Fruit fly (Drosophila melanogaster) whole organism, embryonic: ENCODE data around the gene CCT7.

Source experiments
- ATbp ChIP-seq: fragments of 200-800 bp; sonication (Bioruptor generic); optimal IDR thresholded peaks from 2 replicates; lab custom pipeline; 2017; ENCODE audit warnings: missing biosample characterization, mild to moderate bottlenecking, missing genetic modification characterization, missing genetic modification reagents
- Ada2b ChIP-seq: fragments of 200-800 bp; sonication (Bioruptor generic); IDR thresholded peaks from 2 replicates; pipeline ENCODE4 v1.3.6; 2022; ENCODE audit warnings: missing biosample characterization, missing genetic modification characterization
- Bgb ChIP-seq: fragments of 200-800 bp; sonication (Bioruptor generic); IDR thresholded peaks from 2 replicates; pipeline ENCODE4 v1.3.6; 2022; ENCODE audit warnings: missing biosample characterization, missing genetic modification characterization; ENCODE audit not compliant: partially characterized antibody
- CG12236 ChIP-seq: fragments of 200-800 bp; sonication (Bioruptor generic); optimal IDR thresholded peaks from 2 replicates; lab custom pipeline; 2016; ENCODE audit warnings: missing biosample characterization, missing genetic modification characterization
- CG15601 ChIP-seq: fragments of 200-800 bp; sonication (Bioruptor generic); optimal IDR thresholded peaks from 3 replicates; lab custom pipeline; 2019; ENCODE audit warnings: missing biosample characterization, mild to moderate bottlenecking, missing genetic modification characterization, moderate library complexity
- CG15696 ChIP-seq: fragments of 200-800 bp; sonication (Bioruptor generic); optimal IDR thresholded peaks from 2 replicates; lab custom pipeline; 2019; ENCODE audit warnings: missing biosample characterization, mild to moderate bottlenecking, missing genetic modification characterization, moderate library complexity
- CG31224 ChIP-seq: fragments of 200-800 bp; sonication (Bioruptor generic); IDR thresholded peaks from 2 replicates; pipeline ENCODE4 v1.3.6; 2022; ENCODE audit warnings: missing biosample characterization, missing genetic modification characterization
- CG31441 ChIP-seq: fragments of 200-800 bp; sonication (Bioruptor generic); IDR thresholded peaks from 2 replicates; pipeline ENCODE4 v1.3.6; 2022; ENCODE audit warnings: missing biosample characterization, missing genetic modification characterization
- CG34224 ChIP-seq: fragments of 200-800 bp; sonication (Bioruptor generic); IDR thresholded peaks from 3 replicates; pipeline ENCODE4 v1.3.6; 2022; ENCODE audit warnings: missing biosample characterization, missing genetic modification characterization; ENCODE audit not compliant: partially characterized antibody
- CG3838 ChIP-seq: fragments of 200-800 bp; sonication (Bioruptor generic); optimal IDR thresholded peaks from 3 replicates; lab custom pipeline; 2016; ENCODE audit warnings: missing biosample characterization, missing genetic modification characterization
- CG4617 ChIP-seq: fragments of 200-800 bp; sonication (Bioruptor generic); optimal IDR thresholded peaks from 3 replicates; lab custom pipeline; 2016; ENCODE audit warnings: missing biosample characterization, missing genetic modification characterization, borderline replicate concordance
- CG8089 ChIP-seq: fragments of 200-800 bp; sonication (Bioruptor generic); optimal IDR thresholded peaks from 3 replicates; lab custom pipeline; 2016; ENCODE audit warnings: missing biosample characterization, missing genetic modification characterization
- CG8478 ChIP-seq: fragments of >200 bp; optimal IDR thresholded peaks from 2 replicates; lab custom pipeline; 2018
- CHES-1-like ChIP-seq: fragments of 200-800 bp; sonication (Bioruptor generic); optimal IDR thresholded peaks from 2 replicates; lab custom pipeline; 2016; ENCODE audit warnings: missing biosample characterization, missing genetic modification characterization
- CkIIα-i1 ChIP-seq: fragments of 200-800 bp; sonication (Bioruptor generic); IDR thresholded peaks from 2 replicates; pipeline ENCODE4 v1.3.6; 2022; ENCODE audit warnings: missing biosample characterization, missing genetic modification characterization
- D19B ChIP-seq: fragments of 200-800 bp; sonication (Bioruptor generic); optimal IDR thresholded peaks from 2 replicates; lab custom pipeline; 2017; ENCODE audit warnings: missing biosample characterization, mild to moderate bottlenecking, missing genetic modification characterization
- E2f2 ChIP-seq: fragments of 200-800 bp; sonication (Bioruptor generic); IDR thresholded peaks from 2 replicates; pipeline ENCODE4 v1.3.6; 2022; ENCODE audit warnings: missing biosample characterization, missing genetic modification characterization
- Ets65A ChIP-seq: fragments of 200-800 bp; sonication (Bioruptor generic); peaks from one replicate; lab custom pipeline; 2016; ENCODE audit warnings: missing biosample characterization, missing genetic modification characterization
- Hmx ChIP-seq: fragments of 200-800 bp; sonication (Bioruptor generic); optimal IDR thresholded peaks from 2 replicates; lab custom pipeline; 2016; ENCODE audit warnings: missing biosample characterization, missing genetic modification characterization
- MBD-R2 ChIP-seq: fragments of 200-800 bp; sonication (Bioruptor generic); IDR thresholded peaks from 2 replicates; pipeline ENCODE4 v1.3.6; 2022; ENCODE audit warnings: missing biosample characterization, missing genetic modification characterization
- Meics ChIP-seq: fragments of 200-800 bp; sonication (Bioruptor generic); optimal IDR thresholded peaks from 2 replicates; lab custom pipeline; 2017; ENCODE audit warnings: missing biosample characterization, mild to moderate bottlenecking, missing genetic modification characterization
- Scr ChIP-seq: fragments of 200-800 bp; sonication (Bioruptor generic); IDR thresholded peaks from 2 replicates; pipeline ENCODE4 v1.3.6; 2022; ENCODE audit warnings: missing biosample characterization, missing genetic modification characterization; ENCODE audit not compliant: partially characterized antibody
- Xrp1 ChIP-seq: fragments of 200-800 bp; sonication (Bioruptor generic); IDR thresholded peaks from 2 replicates; pipeline ENCODE4 v1.3.6; 2022; ENCODE audit warnings: missing biosample characterization, missing genetic modification characterization
- abd-A ChIP-seq: fragments of 200-800 bp; sonication (Bioruptor generic); optimal IDR thresholded peaks from 3 replicates; lab custom pipeline; 2019; ENCODE audit warnings: missing biosample characterization, mild to moderate bottlenecking, missing genetic modification characterization, moderate library complexity
- amos ChIP-seq: fragments of 200-800 bp; sonication (Bioruptor generic); IDR thresholded peaks from 2 replicates; pipeline ENCODE4 v1.3.6; 2022; ENCODE audit warnings: missing biosample characterization, missing genetic modification characterization; ENCODE audit not compliant: partially characterized antibody
- ato ChIP-seq: fragments of 200-800 bp; sonication (Bioruptor generic); IDR thresholded peaks from 2 replicates; pipeline ENCODE4 v1.3.6; 2022; ENCODE audit warnings: missing biosample characterization, missing genetic modification characterization; ENCODE audit not compliant: partially characterized antibody
- crc ChIP-seq: fragments of 200-800 bp; sonication (Bioruptor generic); optimal IDR thresholded peaks from 2 replicates; lab custom pipeline; 2016; ENCODE audit warnings: missing biosample characterization, missing genetic modification characterization
- fd64A ChIP-seq: fragments of 200-800 bp; sonication (Bioruptor generic); optimal IDR thresholded peaks from 3 replicates; lab custom pipeline; 2018; ENCODE audit warnings: missing biosample characterization, mild to moderate bottlenecking, missing genetic modification characterization
- grn ChIP-seq: fragments of 200-800 bp; sonication (Bioruptor generic); optimal IDR thresholded peaks from 3 replicates; lab custom pipeline; 2017; ENCODE audit warnings: missing biosample characterization, missing genetic modification characterization
- hbn ChIP-seq: fragments of 200-800 bp; sonication (Bioruptor generic); IDR thresholded peaks from 2 replicates; pipeline ENCODE4 v1.3.6; 2022; ENCODE audit warnings: missing biosample characterization, missing genetic modification characterization; ENCODE audit not compliant: partially characterized antibody
- jing ChIP-seq: fragments of 200-800 bp; sonication (Bioruptor generic); optimal IDR thresholded peaks from 2 replicates; lab custom pipeline; 2018; ENCODE audit warnings: missing biosample characterization, mild to moderate bottlenecking, missing genetic modification characterization
- kay ChIP-seq: fragments of 200-800 bp; sonication (Bioruptor generic); optimal IDR thresholded peaks from 2 replicates; lab custom pipeline; 2016; ENCODE audit warnings: missing biosample characterization, missing genetic modification characterization
- knrl ChIP-seq: fragments of 200-800 bp; sonication (Bioruptor generic); IDR thresholded peaks from 3 replicates; pipeline ENCODE4 v1.3.6; 2022; ENCODE audit warnings: missing biosample characterization, missing genetic modification characterization; ENCODE audit not compliant: partially characterized antibody
- lbe ChIP-seq: fragments of 200-800 bp; sonication (Bioruptor generic); optimal IDR thresholded peaks from 2 replicates; lab custom pipeline; 2016; ENCODE audit warnings: missing biosample characterization, mild to moderate bottlenecking, missing genetic modification characterization
- lov ChIP-seq, 2 experiments: fragments of 200-800 bp in 1 of 2; fragments of >200 bp in 1 of 2; sonication (Bioruptor generic) in 1 of 2; IDR thresholded peaks in 1 of 2; optimal IDR thresholded peaks in 1 of 2; 2 replicates in 1 of 2; 3 replicates in 1 of 2; pipeline versions ENCODE4 v1.3.6 to Lab custom; 2017 to 2022; ENCODE audit warnings: missing biosample characterization in 1 of 2, missing genetic modification characterization in 1 of 2
- luna ChIP-seq: fragments of 200-800 bp; sonication (Bioruptor generic); optimal IDR thresholded peaks from 2 replicates; lab custom pipeline; 2016; ENCODE audit warnings: missing biosample characterization, missing genetic modification characterization
- nom ChIP-seq: fragments of 200-800 bp; sonication (Bioruptor generic); optimal IDR thresholded peaks from 2 replicates; lab custom pipeline; 2017; ENCODE audit warnings: missing biosample characterization, missing genetic modification characterization, mild to moderate bottlenecking, moderate library complexity, missing genetic modification reagents
- pb ChIP-seq: fragments of 200-800 bp; sonication (Bioruptor generic); optimal IDR thresholded peaks from 3 replicates; lab custom pipeline; 2016; ENCODE audit warnings: missing biosample characterization, missing genetic modification characterization
- phol ChIP-seq: fragments of 200-800 bp; sonication (Bioruptor generic); optimal IDR thresholded peaks from 3 replicates; lab custom pipeline; 2018; ENCODE audit warnings: missing biosample characterization, mild to moderate bottlenecking, missing genetic modification characterization, moderate library complexity
- ro ChIP-seq: fragments of 200-800 bp; sonication (Bioruptor generic); IDR thresholded peaks from 2 replicates; pipeline ENCODE4 v1.3.6; 2022; ENCODE audit warnings: missing biosample characterization, missing genetic modification characterization
- sc ChIP-seq, 3 experiments: fragments of >200 bp in 2 of 3; fragments of 200-800 bp in 1 of 3; sonication (Bioruptor generic) in 1 of 3; optimal IDR thresholded peaks; 2 replicates in 2 of 3; 3 replicates in 1 of 3; lab custom pipeline; 2017; ENCODE audit warnings: mild to moderate bottlenecking in 1 of 3, missing biosample characterization in 1 of 3, missing genetic modification characterization in 1 of 3, missing genetic modification reagents in 1 of 3
- sna ChIP-seq: fragments of 200-800 bp; sonication (Bioruptor generic); IDR thresholded peaks from 2 replicates; pipeline ENCODE4 v1.3.6; 2022; ENCODE audit warnings: missing biosample characterization, missing genetic modification characterization; ENCODE audit not compliant: partially characterized antibody
- so ChIP-seq: fragments of 200-800 bp; sonication (Bioruptor generic); IDR thresholded peaks from 3 replicates; pipeline ENCODE4 v1.3.6; 2022; ENCODE audit warnings: missing biosample characterization, missing genetic modification characterization
- sqz ChIP-seq: fragments of 200-800 bp; sonication (Bioruptor generic); optimal IDR thresholded peaks from 3 replicates; lab custom pipeline; 2018; ENCODE audit warnings: missing biosample characterization, mild to moderate bottlenecking, missing genetic modification characterization
- stc ChIP-seq: fragments of 200-800 bp; sonication (Bioruptor generic); IDR thresholded peaks from 2 replicates; pipeline ENCODE4 v1.3.6; 2022; ENCODE audit warnings: missing biosample characterization, missing genetic modification characterization
- stwl ChIP-seq: fragments of 200-800 bp; sonication (Bioruptor generic); optimal IDR thresholded peaks from 3 replicates; lab custom pipeline; 2018; ENCODE audit warnings: missing biosample characterization, mild to moderate bottlenecking, missing genetic modification characterization, moderate library complexity
- sug ChIP-seq: fragments of 200-800 bp; optimal IDR thresholded peaks from 2 replicates; lab custom pipeline; 2019; ENCODE audit warnings: missing biosample characterization, mild to moderate bottlenecking, missing genetic modification characterization, moderate library complexity
- tgo ChIP-seq: fragments of 200-800 bp; sonication (Bioruptor generic); IDR thresholded peaks from 3 replicates; pipeline ENCODE4 v1.3.6; 2022; ENCODE audit warnings: missing biosample characterization, missing genetic modification characterization

Gene CCT7

dm6 chr3R:8811323-8811936 lies 10.1 kb downstream of the CCT7 start (continued):
- no peak; the same call in 2 of the 3 replicates for TF ChIP-seq CG34224
- TF ChIP-seq CkIIα-i1 (GFP tag; lab: Robert Waterston, UW): peak; percentile 95
- TF ChIP-seq D19B (GFP tag; lab: Kevin White, UChicago): peak; percentile 100
- TF ChIP-seq amos (GFP tag; lab: Robert Waterston, UW): no peak; the same call in 1 of the 2 replicates
- peak; percentile 99 for TF ChIP-seq Meics (GFP tag; lab: Kevin White, UChicago)
- peak; percentile 98 for TF ChIP-seq sug (tag; lab: Kevin White, UChicago)
- TF ChIP-seq nom (GFP tag; lab: Kevin White, UChicago): peak; percentile 97
- TF ChIP-seq Ets65A (GFP tag; lab: Kevin White, UChicago): peak; percentile 100
- TF ChIP-seq Bgb (GFP tag; lab: Robert Waterston, UW): peak; percentile 61; the same call in 1 of the 2 replicates
- peak; percentile 99 for TF ChIP-seq tgo (GFP tag; lab: Robert Waterston, UW)
- TF ChIP-seq sna: no peak
- peak; percentile 86 for TF ChIP-seq grn
- peak; percentile 97 for TF ChIP-seq Hmx (GFP tag; lab: Kevin White, UChicago)
- TF ChIP-seq stwl (tag; lab: Kevin White, UChicago): peak; percentile 61
- TF ChIP-seq CG4617 (GFP tag; lab: Kevin White, UChicago): peak; percentile 99
- peak; percentile 88 for TF ChIP-seq E2f2 (GFP tag; lab: Robert Waterston, UW)
- no peak for TF ChIP-seq CG8478 (lab: Kevin White, UChicago)
- peak; percentile 98 for TF ChIP-seq crc (GFP tag; lab: Kevin White, UChicago)
- TF ChIP-seq ato (GFP tag; lab: Robert Waterston, UW): peak; percentile 15; the same call in 1 of the 2 replicates
- peak; percentile 97 for TF ChIP-seq abd-A (tag; lab: Kevin White, UChicago)
- peak; percentile 99 for TF ChIP-seq MBD-R2 (GFP tag; lab: Robert Waterston, UW)
- peak; percentile 94 for TF ChIP-seq fd64A
- peak; percentile 95 for TF ChIP-seq ro
- TF ChIP-seq sqz (GFP tag; lab: Kevin White, UChicago): peak; percentile 97
- TF ChIP-seq sc (optimal IDR thresholded peaks at IDR 0.05; lab: Kevin White, UChicago): no peak
- peak; percentile 96 for TF ChIP-seq sc (GFP tag; optimal IDR thresholded peaks at IDR 0.05; lab: Kevin White, UChicago)
- TF ChIP-seq CG31441: peak; percentile 88
- TF ChIP-seq lbe (GFP tag; lab: Kevin White, UChicago): peak; percentile 98
- peak; percentile 99 for TF ChIP-seq Ada2b (GFP tag; lab: Robert Waterston, UW)
- peak; percentile 98 for TF ChIP-seq phol
- TF ChIP-seq CHES-1-like (GFP tag; lab: Kevin White, UChicago): peak; percentile 99
- peak; percentile 98 for TF ChIP-seq CG12236 (GFP tag; lab: Kevin White, UChicago)
- TF ChIP-seq so (GFP tag; lab: Robert Waterston, UW): peak; percentile 99
- TF ChIP-seq Scr (GFP tag; lab: Robert Waterston, UW): no peak
- peak; percentile 98 for TF ChIP-seq kay (GFP tag; lab: Kevin White, UChicago)
- peak; percentile 98 for TF ChIP-seq luna (GFP tag; lab: Kevin White, UChicago)
- no peak for TF ChIP-seq knrl (GFP tag; lab: Robert Waterston, UW)
- TF ChIP-seq Xrp1 (GFP tag; lab: Robert Waterston, UW): peak; percentile 98
- peak; percentile 98 for TF ChIP-seq CG31224
- peak; percentile 97 for TF ChIP-seq pb (GFP tag; lab: Kevin White, UChicago)
- TF ChIP-seq jing (GFP tag; lab: Kevin White, UChicago): peak; percentile 99
- TF ChIP-seq CG15696 (tag; lab: Kevin White, UChicago): peak; percentile 94
- peak; percentile 95 for TF ChIP-seq CG3838 (GFP tag; lab: Kevin White, UChicago)
- peak; percentile 98 for TF ChIP-seq stc
- no peak for TF ChIP-seq hbn
- TF ChIP-seq CG8089 (GFP tag; lab: Kevin White, UChicago): peak; percentile 98
- TF ChIP-seq CG15601 (tag; lab: Kevin White, UChicago): peak; percentile 97
- TF ChIP-seq ATbp: peak; percentile 98
- no peak for TF ChIP-seq lov (optimal IDR thresholded peaks at IDR 0.05; lab: Kevin White, UChicago)
- TF ChIP-seq lov (GFP tag; IDR thresholded peaks at IDR 0.05; lab: Robert Waterston, UW): peak; percentile 98
